Fruit fly (Drosophila melanogaster) whole organism, embryonic: ENCODE data around the gene CtsF.
A peak's percentile ranks its signal among the peaks of the same experiment; 100 is the strongest.

ENCODE experiments used
- Atf6 ChIP-seq: fragments of 200-800 bp; sonication (Bioruptor generic); IDR thresholded peaks from 2 replicates; pipeline ENCODE4 v1.3.6; 2022; ENCODE audit warnings: missing biosample characterization, missing genetic modification characterization
- C15 ChIP-seq: fragments of 200-800 bp; sonication (Bioruptor generic); IDR thresholded peaks from 3 replicates; pipeline ENCODE4 v1.3.6; 2022; ENCODE audit warnings: missing biosample characterization, missing genetic modification characterization
- CG10267 ChIP-seq: fragments of 200-800 bp; sonication (Bioruptor generic); optimal IDR thresholded peaks from 2 replicates; lab custom pipeline; 2018; ENCODE audit warnings: missing biosample characterization, mild to moderate bottlenecking, missing genetic modification characterization, moderate library complexity
- CG11093 ChIP-seq: fragments of 200-800 bp; sonication (Bioruptor generic); IDR thresholded peaks from 3 replicates; pipeline ENCODE4 v1.3.6; 2022; ENCODE audit warnings: missing biosample characterization, missing genetic modification characterization
- CG11504 ChIP-seq: fragments of 200-800 bp; sonication (Bioruptor generic); optimal IDR thresholded peaks from 3 replicates; lab custom pipeline; 2019; ENCODE audit warnings: missing biosample characterization, mild to moderate bottlenecking, missing genetic modification characterization, moderate library complexity
- CG12219 ChIP-seq: fragments of 200-800 bp; sonication (Bioruptor generic); optimal IDR thresholded peaks from 3 replicates; lab custom pipeline; 2018; ENCODE audit warnings: missing biosample characterization, mild to moderate bottlenecking, missing genetic modification characterization
- CG12942 ChIP-seq: fragments of 200-800 bp; sonication (Bioruptor generic); optimal IDR thresholded peaks from 3 replicates; lab custom pipeline; 2016; ENCODE audit warnings: missing biosample characterization, missing genetic modification characterization
- CG13123 ChIP-seq: fragments of 200-800 bp; sonication (Bioruptor generic); optimal IDR thresholded peaks from 2 replicates; lab custom pipeline; 2016; ENCODE audit warnings: missing biosample characterization, missing genetic modification characterization
- CG13424 ChIP-seq: fragments of 200-800 bp; sonication (Bioruptor generic); optimal IDR thresholded peaks from 2 replicates; lab custom pipeline; 2019; ENCODE audit warnings: missing biosample characterization, mild to moderate bottlenecking, missing genetic modification characterization, moderate library complexity
- CG1602 ChIP-seq: fragments of 200-800 bp; sonication (Bioruptor generic); optimal IDR thresholded peaks from 3 replicates; lab custom pipeline; 2016; ENCODE audit warnings: missing biosample characterization, missing genetic modification characterization
- CG17359 ChIP-seq: fragments of 200-800 bp; sonication (Bioruptor generic); optimal IDR thresholded peaks from 3 replicates; lab custom pipeline; 2018; ENCODE audit warnings: missing biosample characterization, mild to moderate bottlenecking, missing genetic modification characterization, moderate library complexity
- CG17912 ChIP-seq: fragments of 200-800 bp; sonication (Bioruptor generic); optimal IDR thresholded peaks from 2 replicates; lab custom pipeline; 2018; ENCODE audit warnings: missing biosample characterization, mild to moderate bottlenecking, missing genetic modification characterization
- CG18262 ChIP-seq: fragments of 200-800 bp; optimal IDR thresholded peaks from 3 replicates; lab custom pipeline; 2019; ENCODE audit warnings: missing biosample characterization, mild to moderate bottlenecking, missing genetic modification characterization, moderate library complexity
- CG2889 ChIP-seq: fragments of 200-800 bp; sonication (Bioruptor generic); IDR thresholded peaks from 3 replicates; pipeline ENCODE4 v1.3.6; 2022; ENCODE audit warnings: missing biosample characterization, missing genetic modification characterization
- CG32772 ChIP-seq: fragments of 200-800 bp; sonication (Bioruptor generic); IDR thresholded peaks from 2 replicates; pipeline ENCODE4 v1.3.6; 2022; ENCODE audit warnings: missing biosample characterization, missing genetic modification characterization
- CG33557 ChIP-seq: fragments of 200-800 bp; sonication (Bioruptor generic); optimal IDR thresholded peaks from 2 replicates; lab custom pipeline; 2019; ENCODE audit warnings: missing biosample characterization, mild to moderate bottlenecking, missing genetic modification characterization, moderate library complexity
- CG3847 ChIP-seq: fragments of 200-800 bp; sonication (Bioruptor generic); IDR thresholded peaks from 2 replicates; pipeline ENCODE4 v1.3.6; 2022; ENCODE audit warnings: missing biosample characterization, missing genetic modification characterization
- CG4424 ChIP-seq: fragments of 200-800 bp; sonication (Bioruptor generic); optimal IDR thresholded peaks from 3 replicates; lab custom pipeline; 2016; ENCODE audit warnings: missing biosample characterization, missing genetic modification characterization
- CG6813 ChIP-seq: fragments of 200-800 bp; sonication (Bioruptor generic); optimal IDR thresholded peaks from 2 replicates; lab custom pipeline; 2017; ENCODE audit warnings: missing biosample characterization, missing genetic modification characterization, mild to moderate bottlenecking, moderate library complexity, missing genetic modification reagents
- CG6854 ChIP-seq: fragments of 200-800 bp; sonication (Bioruptor generic); optimal IDR thresholded peaks from 3 replicates; lab custom pipeline; 2017; ENCODE audit warnings: missing biosample characterization, mild to moderate bottlenecking, missing genetic modification characterization
- CG7556 ChIP-seq: fragments of 200-800 bp; sonication (Bioruptor generic); optimal IDR thresholded peaks from 2 replicates; lab custom pipeline; 2017; ENCODE audit warnings: missing biosample characterization, mild to moderate bottlenecking, missing genetic modification characterization
- Dek ChIP-seq: fragments of 200-800 bp; sonication (Bioruptor generic); optimal IDR thresholded peaks from 3 replicates; lab custom pipeline; 2019; ENCODE audit warnings: missing biosample characterization, mild to moderate bottlenecking, missing genetic modification characterization, moderate library complexity
- Dref ChIP-seq: fragments of 200-800 bp; sonication (Bioruptor generic); IDR thresholded peaks from 2 replicates; pipeline ENCODE4 v1.3.6; 2022; ENCODE audit warnings: missing biosample characterization, missing genetic modification characterization
- Elba2 ChIP-seq: fragments of 200-800 bp; sonication (Bioruptor generic); optimal IDR thresholded peaks from 3 replicates; lab custom pipeline; 2016; ENCODE audit warnings: missing biosample characterization, missing genetic modification characterization
- Gug ChIP-seq: fragments of 200-800 bp; sonication (Bioruptor generic); IDR thresholded peaks from 4 replicates; pipeline ENCODE4 v1.3.6; 2022; ENCODE audit warnings: missing biosample characterization, missing genetic modification characterization
- HLHmδ ChIP-seq: fragments of 200-800 bp; sonication (Bioruptor generic); optimal IDR thresholded peaks from 2 replicates; lab custom pipeline; 2018; ENCODE audit warnings: missing biosample characterization, mild to moderate bottlenecking, missing genetic modification characterization, moderate library complexity
- Lhr ChIP-seq: fragments of 200-800 bp; sonication (Bioruptor generic); optimal IDR thresholded peaks from 3 replicates; lab custom pipeline; 2017; ENCODE audit warnings: mild to moderate bottlenecking, missing biosample characterization, missing genetic modification reagents, missing genetic modification characterization
- Mrtf ChIP-seq: fragments of 200-800 bp; sonication (Bioruptor generic); IDR thresholded peaks from 3 replicates; pipeline ENCODE4 v1.3.6; 2022; ENCODE audit warnings: missing biosample characterization, missing genetic modification characterization
- NC2β ChIP-seq: fragments of 200-800 bp; sonication (Bioruptor generic); optimal IDR thresholded peaks from 2 replicates; lab custom pipeline; 2016; ENCODE audit warnings: missing biosample characterization, missing genetic modification characterization
- Spps ChIP-seq: fragments of 200-800 bp; sonication (Bioruptor generic); optimal IDR thresholded peaks from 2 replicates; lab custom pipeline; 2018; ENCODE audit warnings: missing biosample characterization, mild to moderate bottlenecking, missing genetic modification characterization
- TFAM ChIP-seq: fragments of 200-800 bp; sonication (Bioruptor generic); optimal IDR thresholded peaks from 2 replicates; lab custom pipeline; 2017; ENCODE audit warnings: missing biosample characterization, missing genetic modification characterization, inconsistent platforms
- Tbp ChIP-seq: fragments of >200 bp; optimal IDR thresholded peaks from 2 replicates; lab custom pipeline; 2018; ENCODE audit warnings: missing biosample characterization, missing genetic modification characterization
- ac ChIP-seq: fragments of 200-800 bp; sonication (Bioruptor generic); optimal IDR thresholded peaks from 3 replicates; lab custom pipeline; 2017; ENCODE audit warnings: missing biosample characterization, mild to moderate bottlenecking, missing genetic modification characterization
- ase ChIP-seq: fragments of 200-800 bp; sonication (Bioruptor generic); IDR thresholded peaks from 3 replicates; pipeline ENCODE4 v1.3.6; 2022; ENCODE audit warnings: missing biosample characterization, missing genetic modification characterization
- bigmax ChIP-seq: fragments of 200-800 bp; sonication (Bioruptor generic); optimal IDR thresholded peaks from 2 replicates; lab custom pipeline; 2018; ENCODE audit warnings: missing biosample characterization, mild to moderate bottlenecking, missing genetic modification characterization
- btn ChIP-seq: fragments of 200-800 bp; sonication (Bioruptor generic); optimal IDR thresholded peaks from 2 replicates; lab custom pipeline; 2016; ENCODE audit warnings: missing biosample characterization, missing genetic modification characterization
- ci ChIP-seq: fragments of 200-800 bp; sonication (Bioruptor generic); IDR thresholded peaks from 3 replicates; pipeline ENCODE4 v1.3.6; 2022; ENCODE audit warnings: missing biosample characterization, missing genetic modification characterization
- corto ChIP-seq: fragments of 200-800 bp; sonication (Bioruptor generic); optimal IDR thresholded peaks from 2 replicates; lab custom pipeline; 2016; ENCODE audit warnings: missing biosample characterization, mild to moderate bottlenecking, missing genetic modification characterization, moderate library complexity
- fd3F ChIP-seq: fragments of 200-800 bp; sonication (Bioruptor generic); optimal IDR thresholded peaks from 2 replicates; lab custom pipeline; 2018; ENCODE audit warnings: missing biosample characterization, mild to moderate bottlenecking, missing genetic modification characterization, moderate library complexity
- fru ChIP-seq: fragments of >200 bp; optimal IDR thresholded peaks from 2 replicates; lab custom pipeline; 2017
- ftz-f1 ChIP-seq: fragments of 200-800 bp; sonication (Bioruptor generic); optimal IDR thresholded peaks from 2 replicates; lab custom pipeline; 2016; ENCODE audit warnings: missing biosample characterization, missing genetic modification characterization
- hth ChIP-seq: fragments of >200 bp; optimal IDR thresholded peaks from 2 replicates; lab custom pipeline; 2017; ENCODE audit warnings: inconsistent platforms
- pho ChIP-seq: fragments of 200-800 bp; sonication (Bioruptor generic); optimal IDR thresholded peaks from 2 replicates; lab custom pipeline; 2016; ENCODE audit warnings: missing biosample characterization, missing genetic modification characterization
- slou ChIP-seq: fragments of 200-800 bp; sonication (Bioruptor generic); optimal IDR thresholded peaks from 3 replicates; lab custom pipeline; 2016; ENCODE audit warnings: missing biosample characterization, missing genetic modification characterization
- sna ChIP-seq: fragments of 200-800 bp; sonication (Bioruptor generic); IDR thresholded peaks from 2 replicates; pipeline ENCODE4 v1.3.6; 2022; ENCODE audit warnings: missing biosample characterization, missing genetic modification characterization; ENCODE audit not compliant: partially characterized antibody
- sob ChIP-seq: fragments of 200-800 bp; sonication (Bioruptor generic); IDR thresholded peaks from 2 replicates; pipeline ENCODE4 v1.3.6; 2022; ENCODE audit warnings: missing biosample characterization, missing genetic modification characterization
- tll ChIP-seq, 2 experiments: fragments of 200-800 bp in 1 of 2; fragments of >200 bp in 1 of 2; sonication (Bioruptor generic) in 1 of 2; optimal IDR thresholded peaks; 2 replicates each; lab custom pipeline; 2017 to 2019; ENCODE audit warnings: missing biosample characterization in 2 of 2, missing genetic modification characterization in 2 of 2, mild to moderate bottlenecking in 1 of 2, moderate library complexity in 1 of 2
- z ChIP-seq: fragments of 200-800 bp; sonication (Bioruptor generic); IDR thresholded peaks from 3 replicates; pipeline ENCODE4 v1.3.6; 2022; ENCODE audit warnings: missing biosample characterization, missing genetic modification characterization
- zfh2 ChIP-seq: fragments of 200-800 bp; sonication (Bioruptor generic); optimal IDR thresholded peaks from 2 replicates; lab custom pipeline; 2016; ENCODE audit warnings: missing biosample characterization, missing genetic modification characterization

The CtsF gene

dm6 chr3R:5215334-5216307 is 35.9 kb downstream of the CtsF start (continued):
- TF ChIP-seq hth (lab: Kevin White, UChicago) (no peak), CG18262 (tag; lab: Kevin White, UChicago) (peak; percentile 95), btn (GFP tag; lab: Kevin White, UChicago) (peak; percentile 99), CG13123 (GFP tag; lab: Kevin White, UChicago) (peak; percentile 99), ac (GFP tag; lab: Kevin White, UChicago) (peak; percentile 100), z (peak; percentile 89), CG3847 (GFP tag; lab: Robert Waterston, UW) (peak; percentile 48), CG17359 (peak; percentile 99), CG1602 (peak; percentile 98), CG11504 (tag; lab: Kevin White, UChicago) (peak; percentile 87), fru (lab: Kevin White, UChicago) (no peak), CG2889 (GFP tag; lab: Robert Waterston, UW) (peak; percentile 80), CG10267 (tag; lab: Kevin White, UChicago) (peak; percentile 83), CG6854 (GFP tag; lab: Kevin White, UChicago) (peak; percentile 67), slou (peak; percentile 86), CG11093 (peak; percentile 93), pho (peak; percentile 81), ftz-f1 (GFP tag; lab: Kevin White, UChicago) (peak; percentile 81), Lhr (GFP tag; lab: Kevin White, UChicago) (peak; percentile 99), Atf6 (GFP tag; lab: Robert Waterston, UW) (peak; percentile 79; the same call in 1 of the 2 replicates), CG4424 (GFP tag; lab: Kevin White, UChicago) (peak; percentile 96), CG17912 (GFP tag; lab: Kevin White, UChicago) (peak; percentile 99), Gug (GFP tag; lab: Robert Waterston, UW) (peak; percentile 77; the same call in 2 of the 4 replicates), Spps (peak; percentile 99), zfh2 (GFP tag; lab: Kevin White, UChicago) (peak; percentile 27), TFAM (peak; percentile 97), Mrtf (GFP tag; lab: Robert Waterston, UW) (peak; percentile 86), CG33557 (peak; percentile 99), fd3F (GFP tag; lab: Kevin White, UChicago) (peak; percentile 58), ci (GFP tag; lab: Robert Waterston, UW) (peak; percentile 100), CG12219 (GFP tag; lab: Kevin White, UChicago) (peak; percentile 94), Dek (peak; percentile 74), CG6813 (GFP tag; lab: Kevin White, UChicago) (peak; percentile 100), HLHmδ (GFP tag; lab: Kevin White, UChicago) (peak; percentile 99), corto (GFP tag; lab: Kevin White, UChicago) (peak; percentile 84), NC2β (GFP tag; lab: Kevin White, UChicago) (peak; percentile 99), sna (GFP tag; lab: Robert Waterston, UW) (0 out of 2 replicates have a peak, but pooled peaks have one; percentile 21), Tbp (GFP tag; lab: Kevin White, UChicago) (no peak), tll (GFP tag; optimal IDR thresholded peaks at IDR 0.05; lab: Kevin White, UChicago) (peak in 1 of 2 experiments; percentile 86), ase (GFP tag; lab: Robert Waterston, UW) (peak; percentile 93), sob (peak; percentile 91), CG32772 (GFP tag; lab: Robert Waterston, UW) (peak; percentile 86), CG13424 (tag; lab: Kevin White, UChicago) (peak; percentile 87), CG7556 (GFP tag; lab: Kevin White, UChicago) (peak; percentile 93), CG12942 (GFP tag; lab: Kevin White, UChicago) (peak; percentile 99), bigmax (peak; percentile 84), C15 (GFP tag; lab: Robert Waterston, UW) (0 out of 3 replicates have a peak, but pooled peaks have one; percentile 48), Dref (GFP tag; lab: Robert Waterston, UW) (no peak), Elba2 (GFP tag; lab: Kevin White, UChicago) (no peak)
